Worm (Caenorhabditis elegans): ENCODE results near the gene dnj-18.
A peak's percentile ranks its signal among the peaks of the same experiment; 100 is the strongest.

The dnj-18 gene

ce11 chrIII:4721750-4722149, 23.8 kb downstream of the dnj-18 start, which contains the start of gene acy-1 (continued):
- TF ChIP-seq hsf-1 (GFP tag; IDR thresholded peaks at IDR 0.05) (no peak), F49E8.2 (tag; optimal IDR thresholded peaks at IDR 0.05; ENCODE audit: insufficient read depth) (no peak), tlf-1 (GFP tag; optimal IDR thresholded peaks at IDR 0.05) (no peak), zfh-2 (GFP tag; conservative IDR thresholded peaks at IDR 0.05) (peak; percentile 88), mel-28 (tag; optimal IDR thresholded peaks at IDR 0.05; ENCODE audit: borderline replicate concordance) (no peak)

ce11 chrIII:4723922-4724321, 26.0 kb downstream of the dnj-18 start:
- TF ChIP-seq nhr-120 (GFP tag; IDR thresholded peaks at IDR 0.05) (no peak), lag-1 (GFP tag; IDR thresholded peaks at IDR 0.05) (no peak), zfh-2 (GFP tag; conservative IDR thresholded peaks at IDR 0.05) (peak; percentile 54), ztf-25 (GFP tag; IDR thresholded peaks at IDR 0.05) (no peak), ztf-18 (tag; optimal IDR thresholded peaks at IDR 0.05) (no peak)

DNA sequence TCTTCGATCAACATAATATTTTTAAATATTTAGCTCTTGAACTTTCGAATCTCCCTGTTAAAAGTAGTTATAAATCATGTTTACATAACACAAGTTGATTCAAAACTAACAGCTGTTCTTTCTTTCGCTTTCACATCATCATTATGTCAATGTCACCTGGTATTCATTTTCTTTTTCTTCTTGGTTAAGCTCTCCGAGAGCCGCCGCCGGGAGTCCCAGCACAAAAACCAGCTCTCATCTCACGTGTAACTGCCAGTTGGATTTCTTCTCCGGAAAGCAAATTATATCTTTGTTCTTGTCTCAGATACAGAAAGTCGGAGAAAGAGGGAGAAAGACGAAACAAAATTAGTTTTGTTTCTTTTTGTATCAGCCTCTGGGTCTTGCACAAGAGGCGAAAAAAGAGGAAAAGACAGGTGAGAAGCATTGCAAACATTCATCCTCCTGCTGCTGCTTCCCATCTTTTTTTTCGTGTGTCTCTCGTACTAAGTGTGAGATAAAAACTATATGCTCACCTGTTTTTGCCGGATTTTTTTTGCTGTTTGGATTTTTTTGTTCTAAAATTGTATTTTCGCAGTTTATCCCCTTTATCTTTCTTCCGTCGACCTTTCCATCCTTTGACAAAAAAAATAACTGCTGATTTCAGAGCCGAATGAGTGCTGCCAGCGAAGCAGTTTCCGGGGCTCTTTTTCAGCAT, 33.5 kb downstream of the dnj-18 start, which contains the start of gene F17C8.3:
F17C8.3 (plus strand) TSS at position 644 of the 694 bp plus-strand sequence.
- TF ChIP-seq cebp-1 (GFP tag; IDR thresholded peaks at IDR 0.05) (no peak), cebp-1 (tag; optimal IDR thresholded peaks at IDR 0.05) (no peak), K12H6.12 (tag; optimal IDR thresholded peaks at IDR 0.05) (peak; percentile 21), repo-1 (tag; optimal IDR thresholded peaks at IDR 0.05) (no peak), Y56A3A.18 (GFP tag; IDR thresholded peaks at IDR 0.05) (no peak), nhr-27 (tag; optimal IDR thresholded peaks at IDR 0.05) (no peak), nhr-90 (tag; optimal IDR thresholded peaks at IDR 0.05) (no peak), ztf-25 (GFP tag; IDR thresholded peaks at IDR 0.05) (no peak), die-1 (tag; optimal IDR thresholded peaks at IDR 0.05) (no peak), lin-54 (GFP tag; optimal IDR thresholded peaks at IDR 0.05) (no peak), snpc-3.4 (tag; optimal IDR thresholded peaks at IDR 0.05) (no peak), bed-1 (GFP tag; IDR thresholded peaks at IDR 0.05) (no peak), somi-1 (GFP tag; optimal IDR thresholded peaks at IDR 0.05) (peak; percentile 17), dpl-1 (GFP tag; optimal IDR thresholded peaks at IDR 0.05) (no peak), ztf-26 (tag; optimal IDR thresholded peaks at IDR 0.05) (no peak)

- TF ChIP-seq lsy-27 (tag; optimal IDR thresholded peaks at IDR 0.05; ENCODE audit: borderline replicate concordance, insufficient read depth) (no peak), unc-62 (GFP tag; optimal IDR thresholded peaks at IDR 0.05) (no peak), ets-4 (GFP tag; optimal IDR thresholded peaks at IDR 0.05) (no peak), lir-1 (GFP tag; conservative IDR thresholded peaks at IDR 0.05) (no peak), efl-1 (GFP tag; optimal IDR thresholded peaks at IDR 0.05) (no peak), akir-1 (GFP tag; optimal IDR thresholded peaks at IDR 0.05) (no peak), nhr-179 (tag; optimal IDR thresholded peaks at IDR 0.05) (no peak), xnd-1 (tag; optimal IDR thresholded peaks at IDR 0.05) (no peak), hrde-1 (tag; optimal IDR thresholded peaks at IDR 0.05; ENCODE audit: borderline replicate concordance) (no peak), F33H1.4 (GFP tag; IDR thresholded peaks at IDR 0.05) (no peak), egl-44 (GFP tag; IDR thresholded peaks at IDR 0.05) (no peak), F49E8.2 (tag; optimal IDR thresholded peaks at IDR 0.05; ENCODE audit: insufficient read depth) (no peak), somi-1 (GFP tag; optimal IDR thresholded peaks at IDR 0.05) (no peak), gei-17 (GFP tag; optimal IDR thresholded peaks at IDR 0.05) (no peak), madf-10 (tag; optimal IDR thresholded peaks at IDR 0.05) (no peak), zim-3 (tag; optimal IDR thresholded peaks at IDR 0.05) (no peak), ceh-100 (GFP tag; IDR thresholded peaks at IDR 0.05) (no peak), rcor-1 (GFP tag; IDR thresholded peaks at IDR 0.05) (no peak)
Observed at ce11 chrIII:4734056-4734455, 36.1 kb downstream of the dnj-18 start, which contains the start of gene F17C8.9. Gene F17C8.9, plus strand, starts transcription at chrIII:4734356.

Measured in whole organism, young adult.